Fruit fly (Drosophila melanogaster) whole organism, embryonic: ENCODE measurements around the gene CG32645.
A peak's percentile ranks its signal among the peaks of the same experiment; 100 is the strongest.

Experiments
- B-H1 ChIP-seq: fragments of 200-800 bp; sonication (Bioruptor generic); IDR thresholded peaks from 3 replicates; pipeline ENCODE4 v1.3.6; 2022; ENCODE audit warnings: missing biosample characterization, missing genetic modification characterization
- B-H2 ChIP-seq: fragments of 200-800 bp; sonication (Bioruptor generic); optimal IDR thresholded peaks from 2 replicates; lab custom pipeline; 2018; ENCODE audit warnings: missing biosample characterization, mild to moderate bottlenecking, missing genetic modification characterization
- Bteb2 ChIP-seq: fragments of 200-800 bp; sonication (Bioruptor generic); optimal IDR thresholded peaks from 2 replicates; lab custom pipeline; 2016; ENCODE audit warnings: missing biosample characterization, missing genetic modification characterization
- CG12071 ChIP-seq: fragments of 200-800 bp; sonication (Bioruptor generic); optimal IDR thresholded peaks from 3 replicates; lab custom pipeline; 2018; ENCODE audit warnings: missing biosample characterization, mild to moderate bottlenecking, missing genetic modification characterization
- CG12219 ChIP-seq: fragments of 200-800 bp; sonication (Bioruptor generic); optimal IDR thresholded peaks from 3 replicates; lab custom pipeline; 2018; ENCODE audit warnings: missing biosample characterization, mild to moderate bottlenecking, missing genetic modification characterization
- CG1233 ChIP-seq: fragments of 200-800 bp; sonication (Bioruptor generic); optimal IDR thresholded peaks from 4 replicates; lab custom pipeline; 2018; ENCODE audit warnings: missing biosample characterization, mild to moderate bottlenecking, missing genetic modification characterization
- CG12942 ChIP-seq: fragments of 200-800 bp; sonication (Bioruptor generic); optimal IDR thresholded peaks from 3 replicates; lab custom pipeline; 2016; ENCODE audit warnings: missing biosample characterization, missing genetic modification characterization
- CG13894 ChIP-seq: fragments of 200-800 bp; sonication (Bioruptor generic); optimal IDR thresholded peaks from 3 replicates; lab custom pipeline; 2018; ENCODE audit warnings: missing biosample characterization, mild to moderate bottlenecking, missing genetic modification characterization, moderate library complexity
- CG15073 ChIP-seq: fragments of 200-800 bp; sonication (Bioruptor generic); optimal IDR thresholded peaks from 2 replicates; lab custom pipeline; 2016; ENCODE audit warnings: missing biosample characterization, missing genetic modification characterization
- CG17385 ChIP-seq: fragments of 200-800 bp; sonication (Bioruptor generic); optimal IDR thresholded peaks from 3 replicates; lab custom pipeline; 2018; ENCODE audit warnings: missing biosample characterization, mild to moderate bottlenecking, missing genetic modification characterization
- CG17568 ChIP-seq: fragments of 200-800 bp; sonication (Bioruptor generic); optimal IDR thresholded peaks from 2 replicates; lab custom pipeline; 2018; ENCODE audit warnings: missing biosample characterization, mild to moderate bottlenecking, missing genetic modification characterization, moderate library complexity
- CG17829 ChIP-seq: fragments of 200-800 bp; optimal IDR thresholded peaks from 2 replicates; lab custom pipeline; 2019; ENCODE audit warnings: missing biosample characterization, mild to moderate bottlenecking, missing genetic modification characterization, moderate library complexity
- CG18764 ChIP-seq: fragments of 200-800 bp; sonication (Bioruptor generic); optimal IDR thresholded peaks from 3 replicates; lab custom pipeline; 2016; ENCODE audit warnings: missing biosample characterization, missing genetic modification characterization
- CG2678 ChIP-seq: fragments of 200-800 bp; sonication (Bioruptor generic); optimal IDR thresholded peaks from 3 replicates; lab custom pipeline; 2019; ENCODE audit warnings: missing biosample characterization, mild to moderate bottlenecking, missing genetic modification characterization, moderate library complexity
- CG30403 ChIP-seq: fragments of 200-800 bp; sonication (Bioruptor generic); optimal IDR thresholded peaks from 3 replicates; lab custom pipeline; 2016; ENCODE audit warnings: missing biosample characterization, missing genetic modification characterization
- CG3838 ChIP-seq: fragments of 200-800 bp; sonication (Bioruptor generic); optimal IDR thresholded peaks from 3 replicates; lab custom pipeline; 2016; ENCODE audit warnings: missing biosample characterization, missing genetic modification characterization
- CG4282 ChIP-seq: fragments of 200-800 bp; sonication (Bioruptor generic); optimal IDR thresholded peaks from 2 replicates; lab custom pipeline; 2016; ENCODE audit warnings: missing biosample characterization, missing genetic modification characterization
- CG4404 ChIP-seq: fragments of 200-800 bp; sonication (Bioruptor generic); IDR thresholded peaks from 2 replicates; pipeline ENCODE4 v1.3.6; 2022; ENCODE audit warnings: missing biosample characterization, missing genetic modification characterization
- CG5180 ChIP-seq: fragments of 200-800 bp; sonication (Bioruptor generic); optimal IDR thresholded peaks from 3 replicates; lab custom pipeline; 2017; ENCODE audit warnings: missing biosample characterization, missing genetic modification characterization, mild to moderate bottlenecking, moderate library complexity, missing genetic modification reagents
- CG6654 ChIP-seq: fragments of 200-800 bp; sonication (Bioruptor generic); optimal IDR thresholded peaks from 2 replicates; lab custom pipeline; 2017; ENCODE audit warnings: missing biosample characterization, mild to moderate bottlenecking, missing genetic modification characterization
- CG6765 ChIP-seq: fragments of 200-800 bp; sonication (Bioruptor generic); optimal IDR thresholded peaks from 3 replicates; lab custom pipeline; 2017; ENCODE audit warnings: missing biosample characterization, mild to moderate bottlenecking, missing genetic modification characterization
- Chrac-16 ChIP-seq: fragments of 200-800 bp; sonication (Bioruptor generic); optimal IDR thresholded peaks from 3 replicates; lab custom pipeline; 2016; ENCODE audit warnings: missing biosample characterization, missing genetic modification characterization
- Doc2 ChIP-seq: fragments of 200-800 bp; sonication (Bioruptor generic); IDR thresholded peaks from 2 replicates; pipeline ENCODE4 v1.3.6; 2022; ENCODE audit warnings: missing biosample characterization, missing genetic modification characterization
- Drgx ChIP-seq: fragments of 200-800 bp; sonication (Bioruptor generic); IDR thresholded peaks from 2 replicates; pipeline ENCODE4 v1.3.6; 2022; ENCODE audit warnings: missing biosample characterization, missing genetic modification characterization
- Eip74EF ChIP-seq, 2 experiments: fragments of 200-800 bp in 1 of 2; fragments of >200 bp in 1 of 2; sonication (Bioruptor generic) in 1 of 2; optimal IDR thresholded peaks; 2 replicates each; lab custom pipeline; 2017 to 2019; ENCODE audit warnings: missing biosample characterization in 2 of 2, missing genetic modification characterization in 2 of 2, mild to moderate bottlenecking in 1 of 2, moderate library complexity in 1 of 2
- Ets65A ChIP-seq: fragments of 200-800 bp; sonication (Bioruptor generic); peaks from one replicate; lab custom pipeline; 2016; ENCODE audit warnings: missing biosample characterization, missing genetic modification characterization
- Fer1 ChIP-seq: fragments of 200-800 bp; sonication (Bioruptor generic); optimal IDR thresholded peaks from 2 replicates; lab custom pipeline; 2017; ENCODE audit warnings: missing biosample characterization, mild to moderate bottlenecking, missing genetic modification characterization
- HLHmδ ChIP-seq: fragments of 200-800 bp; sonication (Bioruptor generic); optimal IDR thresholded peaks from 2 replicates; lab custom pipeline; 2018; ENCODE audit warnings: missing biosample characterization, mild to moderate bottlenecking, missing genetic modification characterization, moderate library complexity
- Hr51 ChIP-seq, 2 experiments: fragments of 200-800 bp; sonication (Bioruptor generic); optimal IDR thresholded peaks; 2 replicates in 1 of 2; 3 replicates in 1 of 2; lab custom pipeline; 2016 to 2018; ENCODE audit warnings: missing biosample characterization in 2 of 2, missing genetic modification characterization in 2 of 2, mild to moderate bottlenecking in 1 of 2, moderate library complexity in 1 of 2
- Lim3 ChIP-seq: fragments of 200-800 bp; sonication (Bioruptor generic); IDR thresholded peaks from 2 replicates; pipeline ENCODE4 v1.3.6; 2022; ENCODE audit warnings: missing biosample characterization, missing genetic modification characterization
- Med ChIP-seq: fragments of 200-800 bp; sonication (Bioruptor generic); peaks from one replicate; lab custom pipeline; 2016; ENCODE audit warnings: missing biosample characterization, missing genetic modification characterization, mild to moderate bottlenecking, inconsistent platforms, moderate library complexity
- PHDP ChIP-seq: fragments of 200-800 bp; sonication (Bioruptor generic); optimal IDR thresholded peaks from 3 replicates; lab custom pipeline; 2018; ENCODE audit warnings: missing biosample characterization, mild to moderate bottlenecking, missing genetic modification characterization, moderate library complexity
- Stat92E ChIP-seq, 3 experiments: fragments of >200 bp in 2 of 3; fragments of 200-800 bp in 1 of 3; sonication (Bioruptor generic) in 1 of 3; optimal IDR thresholded peaks; 2 replicates each; lab custom pipeline; 2017 to 2019; ENCODE audit warnings: missing biosample characterization in 3 of 3, missing genetic modification characterization in 3 of 3, mild to moderate bottlenecking in 1 of 3, moderate library complexity in 1 of 3
- al ChIP-seq: fragments of 200-800 bp; sonication (Bioruptor generic); IDR thresholded peaks from 2 replicates; pipeline ENCODE4 v1.3.6; 2022; ENCODE audit warnings: missing biosample characterization, missing genetic modification characterization
- ap ChIP-seq: fragments of 200-800 bp; sonication (Bioruptor generic); IDR thresholded peaks from 2 replicates; pipeline ENCODE4 v1.3.6; 2022; ENCODE audit warnings: missing biosample characterization, missing genetic modification characterization
- ara ChIP-seq: fragments of 200-800 bp; sonication (Bioruptor generic); IDR thresholded peaks from 2 replicates; pipeline ENCODE4 v1.3.6; 2022; ENCODE audit warnings: missing biosample characterization, missing genetic modification characterization
- ash1 ChIP-seq: fragments of 200-800 bp; sonication (Bioruptor generic); optimal IDR thresholded peaks from 2 replicates; lab custom pipeline; 2018; ENCODE audit warnings: missing biosample characterization, mild to moderate bottlenecking, missing genetic modification characterization
- az2 ChIP-seq: fragments of 200-800 bp; sonication (Bioruptor generic); optimal IDR thresholded peaks from 3 replicates; lab custom pipeline; 2016; ENCODE audit warnings: missing biosample characterization, missing genetic modification characterization
- dmrt99B ChIP-seq: fragments of 200-800 bp; sonication (Bioruptor generic); optimal IDR thresholded peaks from 2 replicates; lab custom pipeline; 2018; ENCODE audit warnings: missing biosample characterization, mild to moderate bottlenecking, missing genetic modification characterization, moderate library complexity
- ken ChIP-seq: fragments of 200-800 bp; sonication (Bioruptor generic); IDR thresholded peaks from 3 replicates; pipeline ENCODE4 v1.3.6; 2022; ENCODE audit warnings: missing biosample characterization, missing genetic modification characterization
- lov ChIP-seq, 2 experiments: fragments of 200-800 bp in 1 of 2; fragments of >200 bp in 1 of 2; sonication (Bioruptor generic) in 1 of 2; IDR thresholded peaks in 1 of 2; optimal IDR thresholded peaks in 1 of 2; 2 replicates in 1 of 2; 3 replicates in 1 of 2; pipeline versions ENCODE4 v1.3.6 to Lab custom; 2017 to 2022; ENCODE audit warnings: missing biosample characterization in 1 of 2, missing genetic modification characterization in 1 of 2
- mirr ChIP-seq: fragments of 200-800 bp; sonication (Bioruptor generic); optimal IDR thresholded peaks from 3 replicates; lab custom pipeline; 2018; ENCODE audit warnings: missing biosample characterization, mild to moderate bottlenecking, missing genetic modification characterization
- sd ChIP-seq: fragments of 200-800 bp; sonication (Bioruptor generic); optimal IDR thresholded peaks from 3 replicates; lab custom pipeline; 2018; ENCODE audit warnings: missing biosample characterization, mild to moderate bottlenecking, missing genetic modification characterization, moderate library complexity
- ssp ChIP-seq: fragments of 200-800 bp; sonication (Bioruptor generic); IDR thresholded peaks from 2 replicates; pipeline ENCODE4 v1.3.6; 2022; ENCODE audit warnings: missing biosample characterization, missing genetic modification characterization
- sug ChIP-seq: fragments of 200-800 bp; optimal IDR thresholded peaks from 2 replicates; lab custom pipeline; 2019; ENCODE audit warnings: missing biosample characterization, mild to moderate bottlenecking, missing genetic modification characterization, moderate library complexity
- tap ChIP-seq: fragments of 200-800 bp; optimal IDR thresholded peaks from 3 replicates; lab custom pipeline; 2019; ENCODE audit warnings: missing biosample characterization, mild to moderate bottlenecking, missing genetic modification characterization, moderate library complexity
- tin ChIP-seq: fragments of 200-800 bp; sonication (Bioruptor generic); optimal IDR thresholded peaks from 3 replicates; lab custom pipeline; 2016; ENCODE audit warnings: missing biosample characterization, missing genetic modification characterization
- toy ChIP-seq: fragments of 200-800 bp; sonication (Bioruptor generic); IDR thresholded peaks from 2 replicates; pipeline ENCODE4 v1.3.6; 2022; ENCODE audit warnings: missing biosample characterization, missing genetic modification characterization
- unc-4 ChIP-seq: fragments of 200-800 bp; sonication (Bioruptor generic); IDR thresholded peaks from 2 replicates; pipeline ENCODE4 v1.3.6; 2022; ENCODE audit warnings: missing biosample characterization, missing genetic modification characterization; ENCODE audit not compliant: partially characterized antibody
- unpg ChIP-seq: fragments of 200-800 bp; sonication (Bioruptor generic); optimal IDR thresholded peaks from 3 replicates; lab custom pipeline; 2018; ENCODE audit warnings: missing biosample characterization, mild to moderate bottlenecking, missing genetic modification characterization, moderate library complexity

The CG32645 gene

dm6 chrX:13105220-13105619 is 33.8 kb upstream of the CG32645 start:
- no peak for TF ChIP-seq Bteb2
- TF ChIP-seq CG1233 (GFP tag; lab: Kevin White, UChicago): no peak
- peak; percentile 49 for TF ChIP-seq PHDP (tag; lab: Kevin White, UChicago)
- no peak for TF ChIP-seq tap
- TF ChIP-seq dmrt99B (tag; lab: Kevin White, UChicago): no peak
- TF ChIP-seq Lim3: no peak
- no peak for TF ChIP-seq al (GFP tag; lab: Robert Waterston, UW)
- 0 out of 3 replicates have a peak, but pooled peaks have one; percentile 4 for TF ChIP-seq ken
- peak; percentile 48 for TF ChIP-seq CG17568 (GFP tag; lab: Kevin White, UChicago)
- TF ChIP-seq toy: no peak
- TF ChIP-seq sd: peak; percentile 3
- TF ChIP-seq tin: no peak
- TF ChIP-seq Ets65A (GFP tag; lab: Kevin White, UChicago): no peak
- no peak for TF ChIP-seq Drgx (GFP tag; lab: Robert Waterston, UW)
- TF ChIP-seq Chrac-16 (GFP tag; lab: Kevin White, UChicago): no peak
- TF ChIP-seq mirr (GFP tag; lab: Kevin White, UChicago): peak; percentile 62
- TF ChIP-seq CG17829 (tag; lab: Kevin White, UChicago): no peak
- TF ChIP-seq CG17385 (GFP tag; lab: Kevin White, UChicago): no peak
- no peak for TF ChIP-seq lov (optimal IDR thresholded peaks at IDR 0.05; lab: Kevin White, UChicago)
- no peak for TF ChIP-seq lov (GFP tag; IDR thresholded peaks at IDR 0.05; lab: Robert Waterston, UW)
- TF ChIP-seq CG3838 (GFP tag; lab: Kevin White, UChicago): no peak
- no peak for TF ChIP-seq ap (GFP tag; lab: Robert Waterston, UW)
- peak in 1 of 2 experiments; percentile 13 for TF ChIP-seq Hr51 (GFP tag; optimal IDR thresholded peaks at IDR 0.05; lab: Kevin White, UChicago)
- no peak for TF ChIP-seq Stat92E (GFP tag; optimal IDR thresholded peaks at IDR 0.05; lab: Kevin White, UChicago)
- TF ChIP-seq CG4404 (GFP tag; lab: Robert Waterston, UW): no peak
- peak; percentile 32 for TF ChIP-seq CG13894
- TF ChIP-seq CG12219 (GFP tag; lab: Kevin White, UChicago): peak; percentile 22
- peak; percentile 21 for TF ChIP-seq CG12071 (GFP tag; lab: Kevin White, UChicago)
- TF ChIP-seq CG2678 (tag; lab: Kevin White, UChicago): peak; percentile 39
- no peak for TF ChIP-seq B-H1 (GFP tag; lab: Robert Waterston, UW)
- TF ChIP-seq CG4282 (GFP tag; lab: Kevin White, UChicago): no peak
- TF ChIP-seq Eip74EF (GFP tag; optimal IDR thresholded peaks at IDR 0.05; lab: Kevin White, UChicago): no peak
- no peak for TF ChIP-seq unc-4
- TF ChIP-seq CG18764 (GFP tag; lab: Kevin White, UChicago): no peak
- no peak for TF ChIP-seq az2
- TF ChIP-seq ssp (GFP tag; lab: Robert Waterston, UW): no peak
- no peak for TF ChIP-seq ash1 (GFP tag; lab: Kevin White, UChicago)
- peak; percentile 12 for TF ChIP-seq B-H2 (GFP tag; lab: Kevin White, UChicago)
- peak; percentile 18 for TF ChIP-seq Med (GFP tag; lab: Kevin White, UChicago)
- no peak for TF ChIP-seq HLHmδ (GFP tag; lab: Kevin White, UChicago)
- peak; percentile 15 for TF ChIP-seq Fer1 (GFP tag; lab: Kevin White, UChicago)
- peak; percentile 43 for TF ChIP-seq unpg (GFP tag; lab: Kevin White, UChicago)
- TF ChIP-seq ara: no peak
- no peak for TF ChIP-seq CG12942 (GFP tag; lab: Kevin White, UChicago)
- no peak for TF ChIP-seq CG6654
- no peak for TF ChIP-seq CG5180
- no peak for TF ChIP-seq Doc2 (GFP tag; lab: Robert Waterston, UW)
- TF ChIP-seq CG15073 (GFP tag; lab: Kevin White, UChicago): no peak
- peak; percentile 52 for TF ChIP-seq sug (tag; lab: Kevin White, UChicago)
- no peak for TF ChIP-seq CG30403 (GFP tag; lab: Kevin White, UChicago)
- no peak for TF ChIP-seq CG6765 (GFP tag; lab: Kevin White, UChicago)
